Fruit fly (Drosophila melanogaster) whole organism, embryonic: ENCODE results near the gene Wee1.

ENCODE experiments used
- BEAF-32 ChIP-seq: fragments of 200-800 bp; sonication (Bioruptor generic); optimal IDR thresholded peaks from 3 replicates; lab custom pipeline; 2017; ENCODE audit warnings: missing biosample characterization, missing genetic modification characterization, mild to moderate bottlenecking, moderate library complexity, missing genetic modification reagents
- C15 ChIP-seq: fragments of 200-800 bp; sonication (Bioruptor generic); IDR thresholded peaks from 3 replicates; pipeline ENCODE4 v1.3.6; 2022; ENCODE audit warnings: missing biosample characterization, missing genetic modification characterization
- CG10147 ChIP-seq: fragments of 200-800 bp; sonication (Bioruptor generic); optimal IDR thresholded peaks from 2 replicates; lab custom pipeline; 2019; ENCODE audit warnings: missing biosample characterization, mild to moderate bottlenecking, missing genetic modification characterization, moderate library complexity
- CG10209 ChIP-seq: fragments of 200-800 bp; sonication (Bioruptor generic); optimal IDR thresholded peaks from 3 replicates; lab custom pipeline; 2017; ENCODE audit warnings: missing biosample characterization, mild to moderate bottlenecking, missing genetic modification characterization, missing genetic modification reagents
- CG11456 ChIP-seq: fragments of 200-800 bp; sonication (Bioruptor generic); IDR thresholded peaks from 3 replicates; pipeline ENCODE4 v1.3.6; 2022; ENCODE audit warnings: missing biosample characterization, missing genetic modification characterization
- CG12219 ChIP-seq: fragments of 200-800 bp; sonication (Bioruptor generic); optimal IDR thresholded peaks from 3 replicates; lab custom pipeline; 2018; ENCODE audit warnings: missing biosample characterization, mild to moderate bottlenecking, missing genetic modification characterization
- CG12236 ChIP-seq: fragments of 200-800 bp; sonication (Bioruptor generic); optimal IDR thresholded peaks from 2 replicates; lab custom pipeline; 2016; ENCODE audit warnings: missing biosample characterization, missing genetic modification characterization
- CG12769 ChIP-seq: fragments of 200-800 bp; sonication (Bioruptor generic); optimal IDR thresholded peaks from 2 replicates; lab custom pipeline; 2019; ENCODE audit warnings: missing biosample characterization, mild to moderate bottlenecking, missing genetic modification characterization, moderate library complexity
- CG14050 ChIP-seq: fragments of 200-800 bp; sonication (Bioruptor generic); IDR thresholded peaks from 3 replicates; pipeline ENCODE4 v1.3.6; 2022; ENCODE audit warnings: missing biosample characterization, missing genetic modification characterization
- CG15514 ChIP-seq: fragments of 200-800 bp; sonication (Bioruptor generic); optimal IDR thresholded peaks from 3 replicates; lab custom pipeline; 2017; ENCODE audit warnings: missing biosample characterization, missing genetic modification characterization, mild to moderate bottlenecking, moderate library complexity, missing genetic modification reagents
- CG16813 ChIP-seq: fragments of 200-800 bp; sonication (Bioruptor generic); IDR thresholded peaks from 3 replicates; pipeline ENCODE4 v1.3.6; 2022; ENCODE audit warnings: missing biosample characterization, missing genetic modification characterization; ENCODE audit not compliant: partially characterized antibody
- CG18619 ChIP-seq: fragments of 200-800 bp; sonication (Bioruptor generic); optimal IDR thresholded peaks from 3 replicates; lab custom pipeline; 2017; ENCODE audit warnings: missing biosample characterization, mild to moderate bottlenecking, missing genetic modification characterization
- CG2199 ChIP-seq: fragments of 200-800 bp; sonication (Bioruptor generic); IDR thresholded peaks from 3 replicates; pipeline ENCODE4 v1.3.6; 2022; ENCODE audit warnings: missing biosample characterization, missing genetic modification characterization
- CG3407 ChIP-seq: fragments of 200-800 bp; sonication (Bioruptor generic); optimal IDR thresholded peaks from 2 replicates; lab custom pipeline; 2018; ENCODE audit warnings: missing biosample characterization, mild to moderate bottlenecking, missing genetic modification characterization
- CG3838 ChIP-seq: fragments of 200-800 bp; sonication (Bioruptor generic); optimal IDR thresholded peaks from 3 replicates; lab custom pipeline; 2016; ENCODE audit warnings: missing biosample characterization, missing genetic modification characterization
- CG4360 ChIP-seq: fragments of 200-800 bp; sonication (Bioruptor generic); IDR thresholded peaks from 2 replicates; pipeline ENCODE4 v1.3.6; 2022; ENCODE audit warnings: missing biosample characterization, missing genetic modification characterization
- CG4854 ChIP-seq: fragments of 200-800 bp; sonication (Bioruptor generic); optimal IDR thresholded peaks from 2 replicates; lab custom pipeline; 2016; ENCODE audit warnings: missing biosample characterization, missing genetic modification characterization, inconsistent platforms
- CG6175 ChIP-seq: fragments of 200-800 bp; sonication (Bioruptor generic); IDR thresholded peaks from 3 replicates; pipeline ENCODE4 v1.3.6; 2022; ENCODE audit warnings: missing biosample characterization, missing genetic modification characterization
- CG6689 ChIP-seq: fragments of 200-800 bp; sonication (Bioruptor generic); IDR thresholded peaks from 2 replicates; pipeline ENCODE4 v1.3.6; 2022; ENCODE audit warnings: missing biosample characterization, missing genetic modification characterization
- CTCF ChIP-seq: fragments of 200-800 bp; sonication (Bioruptor generic); optimal IDR thresholded peaks from 2 replicates; lab custom pipeline; 2017; ENCODE audit warnings: missing biosample characterization, mild to moderate bottlenecking, missing genetic modification characterization, moderate library complexity
- D19A ChIP-seq: fragments of 200-800 bp; optimal IDR thresholded peaks from 3 replicates; lab custom pipeline; 2019; ENCODE audit warnings: missing biosample characterization, mild to moderate bottlenecking, missing genetic modification characterization, moderate library complexity
- Dek ChIP-seq: fragments of 200-800 bp; sonication (Bioruptor generic); optimal IDR thresholded peaks from 3 replicates; lab custom pipeline; 2019; ENCODE audit warnings: missing biosample characterization, mild to moderate bottlenecking, missing genetic modification characterization, moderate library complexity
- Elba2 ChIP-seq: fragments of 200-800 bp; sonication (Bioruptor generic); optimal IDR thresholded peaks from 3 replicates; lab custom pipeline; 2016; ENCODE audit warnings: missing biosample characterization, missing genetic modification characterization
- Ets97D ChIP-seq: fragments of 200-800 bp; sonication (Bioruptor generic); optimal IDR thresholded peaks from 3 replicates; lab custom pipeline; 2016; ENCODE audit warnings: missing biosample characterization, missing genetic modification characterization
- HHEX ChIP-seq: fragments of 200-800 bp; sonication (Bioruptor generic); optimal IDR thresholded peaks from 3 replicates; lab custom pipeline; 2017; ENCODE audit warnings: missing biosample characterization, mild to moderate bottlenecking, missing genetic modification characterization, missing genetic modification reagents
- Hr51 ChIP-seq, 2 experiments: fragments of 200-800 bp; sonication (Bioruptor generic); optimal IDR thresholded peaks; 2 replicates in 1 of 2; 3 replicates in 1 of 2; lab custom pipeline; 2016 to 2018; ENCODE audit warnings: missing biosample characterization in 2 of 2, missing genetic modification characterization in 2 of 2, mild to moderate bottlenecking in 1 of 2, moderate library complexity in 1 of 2
- Lpt ChIP-seq: fragments of >200 bp; optimal IDR thresholded peaks from 2 replicates; lab custom pipeline; 2018; ENCODE audit warnings: missing biosample characterization, missing genetic modification characterization
- MBD-R2 ChIP-seq: fragments of 200-800 bp; sonication (Bioruptor generic); IDR thresholded peaks from 2 replicates; pipeline ENCODE4 v1.3.6; 2022; ENCODE audit warnings: missing biosample characterization, missing genetic modification characterization
- MTF-1 ChIP-seq: fragments of 200-800 bp; sonication (Bioruptor generic); optimal IDR thresholded peaks from 2 replicates; lab custom pipeline; 2018; ENCODE audit warnings: missing biosample characterization, mild to moderate bottlenecking, missing genetic modification characterization, borderline replicate concordance
- Max ChIP-seq: fragments of 200-800 bp; sonication (Bioruptor generic); optimal IDR thresholded peaks from 2 replicates; lab custom pipeline; 2016; ENCODE audit warnings: missing biosample characterization, mild to moderate bottlenecking, missing genetic modification characterization
- Med ChIP-seq: fragments of 200-800 bp; sonication (Bioruptor generic); peaks from one replicate; lab custom pipeline; 2016; ENCODE audit warnings: missing biosample characterization, missing genetic modification characterization, mild to moderate bottlenecking, inconsistent platforms, moderate library complexity
- Oaz ChIP-seq: fragments of 200-800 bp; sonication (Bioruptor generic); IDR thresholded peaks from 2 replicates; pipeline ENCODE4 v1.3.6; 2022; ENCODE audit warnings: missing biosample characterization, missing genetic modification characterization
- Vsx1 ChIP-seq: fragments of 200-800 bp; sonication (Bioruptor generic); optimal IDR thresholded peaks from 2 replicates; lab custom pipeline; 2017; ENCODE audit warnings: missing biosample characterization, mild to moderate bottlenecking, missing genetic modification characterization, missing genetic modification reagents
- amos ChIP-seq: fragments of 200-800 bp; sonication (Bioruptor generic); IDR thresholded peaks from 2 replicates; pipeline ENCODE4 v1.3.6; 2022; ENCODE audit warnings: missing biosample characterization, missing genetic modification characterization; ENCODE audit not compliant: partially characterized antibody
- aop ChIP-seq: fragments of 200-800 bp; sonication (Bioruptor generic); IDR thresholded peaks from 2 replicates; pipeline ENCODE4 v1.3.6; 2022; ENCODE audit warnings: missing biosample characterization, missing genetic modification characterization
- bcd ChIP-seq: fragments of 200-800 bp; sonication (Bioruptor generic); optimal IDR thresholded peaks from 2 replicates; lab custom pipeline; 2017; ENCODE audit warnings: missing biosample characterization, mild to moderate bottlenecking, missing genetic modification characterization
- cas ChIP-seq: fragments of 200-800 bp; sonication (Bioruptor generic); IDR thresholded peaks from 2 replicates; pipeline ENCODE4 v1.3.6; 2022; ENCODE audit warnings: missing biosample characterization, missing genetic modification characterization
- dmrt11E ChIP-seq: fragments of 200-800 bp; sonication (Bioruptor generic); optimal IDR thresholded peaks from 3 replicates; lab custom pipeline; 2018; ENCODE audit warnings: missing biosample characterization, mild to moderate bottlenecking, missing genetic modification characterization, moderate library complexity
- en ChIP-seq: fragments of 200-800 bp; sonication (Bioruptor generic); optimal IDR thresholded peaks from 2 replicates; lab custom pipeline; 2016; ENCODE audit warnings: missing biosample characterization, missing genetic modification characterization
- gcm ChIP-seq: fragments of 200-800 bp; sonication (Bioruptor generic); optimal IDR thresholded peaks from 2 replicates; lab custom pipeline; 2019; ENCODE audit warnings: missing biosample characterization, mild to moderate bottlenecking, missing genetic modification characterization, moderate library complexity
- grn ChIP-seq: fragments of 200-800 bp; sonication (Bioruptor generic); optimal IDR thresholded peaks from 3 replicates; lab custom pipeline; 2017; ENCODE audit warnings: missing biosample characterization, missing genetic modification characterization
- mld ChIP-seq: fragments of 200-800 bp; sonication (Bioruptor generic); IDR thresholded peaks from 3 replicates; pipeline ENCODE4 v1.3.6; 2022; ENCODE audit warnings: missing biosample characterization, missing genetic modification characterization; ENCODE audit not compliant: partially characterized antibody
- ro ChIP-seq: fragments of 200-800 bp; sonication (Bioruptor generic); IDR thresholded peaks from 2 replicates; pipeline ENCODE4 v1.3.6; 2022; ENCODE audit warnings: missing biosample characterization, missing genetic modification characterization
- sc ChIP-seq, 3 experiments: fragments of >200 bp in 2 of 3; fragments of 200-800 bp in 1 of 3; sonication (Bioruptor generic) in 1 of 3; optimal IDR thresholded peaks; 2 replicates in 2 of 3; 3 replicates in 1 of 3; lab custom pipeline; 2017; ENCODE audit warnings: mild to moderate bottlenecking in 1 of 3, missing biosample characterization in 1 of 3, missing genetic modification characterization in 1 of 3, missing genetic modification reagents in 1 of 3
- sd ChIP-seq: fragments of 200-800 bp; sonication (Bioruptor generic); optimal IDR thresholded peaks from 3 replicates; lab custom pipeline; 2018; ENCODE audit warnings: missing biosample characterization, mild to moderate bottlenecking, missing genetic modification characterization, moderate library complexity
- sob ChIP-seq: fragments of 200-800 bp; sonication (Bioruptor generic); IDR thresholded peaks from 2 replicates; pipeline ENCODE4 v1.3.6; 2022; ENCODE audit warnings: missing biosample characterization, missing genetic modification characterization
- sug ChIP-seq: fragments of 200-800 bp; optimal IDR thresholded peaks from 2 replicates; lab custom pipeline; 2019; ENCODE audit warnings: missing biosample characterization, mild to moderate bottlenecking, missing genetic modification characterization, moderate library complexity
- ttk ChIP-seq: fragments of 200-800 bp; sonication (Bioruptor generic); IDR thresholded peaks from 2 replicates; pipeline ENCODE4 v2.1.2; 2022; ENCODE audit warnings: missing biosample characterization, missing genetic modification characterization
- wdn ChIP-seq: fragments of 200-800 bp; sonication (Bioruptor generic); IDR thresholded peaks from 2 replicates; pipeline ENCODE4 v1.3.6; 2022; ENCODE audit warnings: missing biosample characterization, missing genetic modification characterization
- wek ChIP-seq: fragments of 200-800 bp; sonication (Bioruptor generic); optimal IDR thresholded peaks from 3 replicates; lab custom pipeline; 2018; ENCODE audit warnings: missing biosample characterization, mild to moderate bottlenecking, missing genetic modification characterization, moderate library complexity
- zfh1 ChIP-seq: fragments of 200-800 bp; sonication (Bioruptor generic); IDR thresholded peaks from 3 replicates; pipeline ENCODE4 v1.3.6; 2022; ENCODE audit warnings: missing biosample characterization, missing genetic modification characterization

Gene Wee1

DNA sequence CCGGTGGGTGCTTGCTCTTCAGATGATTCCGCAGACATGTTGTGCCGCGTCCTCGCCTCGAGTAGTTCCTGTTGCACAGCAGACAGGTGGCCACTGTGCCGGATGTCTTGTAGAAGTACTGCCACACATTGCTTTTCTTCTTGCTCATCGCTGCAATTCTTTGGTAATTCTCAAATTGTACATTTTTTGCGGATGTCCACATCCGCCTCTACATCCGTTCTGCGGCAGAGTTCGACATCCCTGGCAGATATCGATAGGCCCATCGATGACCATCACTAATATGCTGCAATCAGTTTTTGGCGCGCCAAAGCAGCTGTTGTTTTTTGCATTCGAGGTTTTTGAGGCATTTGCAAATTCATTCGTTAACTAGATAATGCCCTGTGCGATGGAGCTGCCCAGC, 42.8 kb upstream of the Wee1 start, which contains the start of the genes CG13775 and CG3430 (continued):
- TF ChIP-seq grn (GFP tag; lab: Kevin White, UChicago): no peak
- TF ChIP-seq sd: no peak
- TF ChIP-seq sug (tag; lab: Kevin White, UChicago): peak; percentile 22
- TF ChIP-seq BEAF-32 (GFP tag; lab: Kevin White, UChicago): peak; percentile 79
- TF ChIP-seq aop: peak; percentile 94
- no peak for TF ChIP-seq HHEX (GFP tag; lab: Kevin White, UChicago)
- no peak for TF ChIP-seq C15 (GFP tag; lab: Robert Waterston, UW)
- no peak for TF ChIP-seq D19A (tag; lab: Kevin White, UChicago)
- no peak for TF ChIP-seq wek
- TF ChIP-seq mld (GFP tag; lab: Robert Waterston, UW): 0 out of 3 replicates have a peak, but pooled peaks have one; percentile 30
- TF ChIP-seq CG12219 (GFP tag; lab: Kevin White, UChicago): no peak
- TF ChIP-seq en (GFP tag; lab: Kevin White, UChicago): no peak
- TF ChIP-seq CG18619 (GFP tag; lab: Kevin White, UChicago): no peak
- peak; percentile 51 for TF ChIP-seq Elba2 (GFP tag; lab: Kevin White, UChicago)
- peak; percentile 96 for TF ChIP-seq MBD-R2 (GFP tag; lab: Robert Waterston, UW)
- TF ChIP-seq CG3838 (GFP tag; lab: Kevin White, UChicago): no peak
- TF ChIP-seq Med (GFP tag; lab: Kevin White, UChicago): peak; percentile 92
- no peak for TF ChIP-seq CG3407 (GFP tag; lab: Kevin White, UChicago)
- no peak for TF ChIP-seq CG6689 (GFP tag; lab: Robert Waterston, UW)
- TF ChIP-seq CG11456 (GFP tag; lab: Robert Waterston, UW): peak; percentile 58; the same call in 2 of the 3 replicates
- TF ChIP-seq CG15514 (GFP tag; lab: Kevin White, UChicago): peak; percentile 73
- TF ChIP-seq Ets97D (GFP tag; lab: Kevin White, UChicago): peak; percentile 93
- TF ChIP-seq CG4360: no peak
- TF ChIP-seq ro (GFP tag; lab: Robert Waterston, UW): no peak
- TF ChIP-seq CG2199 (GFP tag; lab: Robert Waterston, UW): no peak
- no peak for TF ChIP-seq sc (optimal IDR thresholded peaks at IDR 0.05; lab: Kevin White, UChicago)
- no peak for TF ChIP-seq sc (GFP tag; optimal IDR thresholded peaks at IDR 0.05; lab: Kevin White, UChicago)
- no peak for TF ChIP-seq CTCF (GFP tag; lab: Kevin White, UChicago)
- TF ChIP-seq Oaz (GFP tag; lab: Robert Waterston, UW): no peak
- TF ChIP-seq dmrt11E (tag; lab: Kevin White, UChicago): no peak
- no peak for TF ChIP-seq ttk (GFP tag; lab: Robert Waterston, UW)
- no peak for TF ChIP-seq CG12236 (GFP tag; lab: Kevin White, UChicago)
- no peak for TF ChIP-seq CG4854 (GFP tag; lab: Kevin White, UChicago)
- peak; percentile 56 for TF ChIP-seq CG16813 (GFP tag; lab: Robert Waterston, UW)
- peak; percentile 22 for TF ChIP-seq CG10209 (GFP tag; lab: Kevin White, UChicago)
- no peak for TF ChIP-seq Lpt (GFP tag; lab: Kevin White, UChicago)
- TF ChIP-seq CG14050 (GFP tag; lab: Robert Waterston, UW): no peak
- no peak for TF ChIP-seq MTF-1 (GFP tag; lab: Kevin White, UChicago)
- no peak for TF ChIP-seq gcm (GFP tag; lab: Kevin White, UChicago)
- no peak for TF ChIP-seq Vsx1
- TF ChIP-seq cas (GFP tag; lab: Robert Waterston, UW): 0 out of 2 replicates have a peak, but pooled peaks have one; percentile 32
- TF ChIP-seq wdn (GFP tag; lab: Robert Waterston, UW): 0 out of 2 replicates have a peak, but pooled peaks have one; percentile 34
- peak; percentile 45; the same call in 2 of the 3 replicates for TF ChIP-seq zfh1 (GFP tag; lab: Robert Waterston, UW)
- TF ChIP-seq Dek: no peak
- TF ChIP-seq Max (GFP tag; lab: Kevin White, UChicago): no peak
- TF ChIP-seq CG10147 (GFP tag; lab: Kevin White, UChicago): no peak
- no peak for TF ChIP-seq bcd (GFP tag; lab: Kevin White, UChicago)
- 0 out of 2 replicates have a peak, but pooled peaks have one; percentile 45 for TF ChIP-seq sob (GFP tag; lab: Robert Waterston, UW)
- TF ChIP-seq amos (GFP tag; lab: Robert Waterston, UW): peak; percentile 78
- no peak for TF ChIP-seq CG6175 (GFP tag; lab: Robert Waterston, UW)
- TF ChIP-seq CG12769 (tag; lab: Kevin White, UChicago): no peak
- TF ChIP-seq Hr51 (GFP tag; optimal IDR thresholded peaks at IDR 0.05; lab: Kevin White, UChicago): peak in 1 of 2 experiments; percentile 1
